Worm (Caenorhabditis elegans): ENCODE results near the gene crn-3.

crn-3 gene

DNA sequence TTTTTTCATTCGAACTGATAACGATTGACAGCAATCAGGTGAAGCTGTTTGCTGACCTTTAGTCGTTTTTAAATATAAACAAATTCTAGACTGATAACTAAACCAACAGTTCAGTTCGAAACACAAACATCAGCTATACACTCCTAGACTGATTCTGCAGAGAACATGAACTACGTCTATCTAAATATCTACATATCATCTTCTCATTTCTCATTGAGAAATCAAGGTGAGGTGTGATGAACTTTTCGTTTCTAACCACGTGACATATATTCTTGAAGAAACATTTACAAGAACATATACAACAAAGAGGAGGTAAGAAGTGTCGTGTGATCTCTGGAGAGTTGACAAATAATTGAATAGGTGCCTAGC lies 30.7 kb upstream of the crn-3 start (continued):
- TF ChIP-seq gei-8 (GFP tag; optimal IDR thresholded peaks at IDR 0.05) = no peak
- TF ChIP-seq lin-29 (GFP tag; IDR thresholded peaks at IDR 0.05) = no peak
- no peak for TF ChIP-seq nhr-76 (tag; optimal IDR thresholded peaks at IDR 0.05)
- TF ChIP-seq daf-19 (GFP tag; conservative IDR thresholded peaks at IDR 0.05) = no peak
- no peak for TF ChIP-seq php-3 (GFP tag; IDR thresholded peaks at IDR 0.05)
- no peak for TF ChIP-seq D1046.2 (GFP tag; IDR thresholded peaks at IDR 0.05)
- no peak for TF ChIP-seq T26A8.4 (GFP tag; IDR thresholded peaks at IDR 0.05)
- no peak for TF ChIP-seq daf-16 (GFP tag; optimal IDR thresholded peaks at IDR 0.05)
- TF ChIP-seq daf-16 (tag; optimal IDR thresholded peaks at IDR 0.05) = peak; percentile 95
- no peak for TF ChIP-seq duxl-1 (tag; optimal IDR thresholded peaks at IDR 0.05; ENCODE audit: poor library complexity)
- no peak for TF ChIP-seq nhr-41 (GFP tag; IDR thresholded peaks at IDR 0.05)
- TF ChIP-seq mxl-2 (GFP tag; conservative IDR thresholded peaks at IDR 0.05) = no peak
- TF ChIP-seq ceh-82 (tag; optimal IDR thresholded peaks at IDR 0.05) = no peak
- TF ChIP-seq ceh-44 (GFP tag; IDR thresholded peaks at IDR 0.05) = no peak
- TF ChIP-seq ceh-62 (tag; optimal IDR thresholded peaks at IDR 0.05) = no peak
- TF ChIP-seq mes-2 (tag; optimal IDR thresholded peaks at IDR 0.05; ENCODE audit: poor library complexity, severe bottlenecking) = no peak
- TF ChIP-seq tra-1 (GFP tag; IDR thresholded peaks at IDR 0.05) = 0 out of 2 replicates have a peak, but pooled peaks have one; percentile 2
- TF ChIP-seq unc-130 (GFP tag; optimal IDR thresholded peaks at IDR 0.05) = no peak
- TF ChIP-seq nhr-11 (tag; optimal IDR thresholded peaks at IDR 0.05) = peak; percentile 29
- no peak for TF ChIP-seq tag-97 (GFP tag; IDR thresholded peaks at IDR 0.05)
- no peak for TF ChIP-seq nhr-42 (GFP tag; IDR thresholded peaks at IDR 0.05)
- TF ChIP-seq fos-1 (tag; optimal IDR thresholded peaks at IDR 0.05) = no peak
- no peak for TF ChIP-seq F26F4.8 (GFP tag; conservative IDR thresholded peaks at IDR 0.05)
- TF ChIP-seq lir-3 (tag; optimal IDR thresholded peaks at IDR 0.05) = no peak
- no peak for TF ChIP-seq aly-2 (tag; optimal IDR thresholded peaks at IDR 0.05)
- no peak for TF ChIP-seq zip-11 (GFP tag; IDR thresholded peaks at IDR 0.05)
- no peak for TF ChIP-seq nhr-111 (GFP tag; optimal IDR thresholded peaks at IDR 0.05)
- TF ChIP-seq Y48G9A.11 (GFP tag; IDR thresholded peaks at IDR 0.05) = no peak
- no peak for TF ChIP-seq pha-4 (GFP tag; IDR thresholded peaks at IDR 0.05)
- no peak for TF ChIP-seq pha-4 (tag; optimal IDR thresholded peaks at IDR 0.05)
- peak in 1 of 2 experiments; percentile 68 for TF ChIP-seq mdl-1 (tag; optimal IDR thresholded peaks at IDR 0.05)
- TF ChIP-seq daf-8 (GFP tag; IDR thresholded peaks at IDR 0.05) = no peak
- TF ChIP-seq hmg-1.1 (GFP tag; IDR thresholded peaks at IDR 0.05) = no peak
- no peak for TF ChIP-seq F44E2.7 (GFP tag; IDR thresholded peaks at IDR 0.05)
- peak; percentile 2 for TF ChIP-seq mxl-3 (GFP tag; optimal IDR thresholded peaks at IDR 0.05)
- no peak for TF ChIP-seq F10B5.3 (tag; optimal IDR thresholded peaks at IDR 0.05)
- peak in 1 of 2 experiments; percentile 70 for TF ChIP-seq unc-62 (GFP tag; optimal IDR thresholded peaks at IDR 0.05 in 1 of 2)
- TF ChIP-seq unc-62 (tag; optimal IDR thresholded peaks at IDR 0.05) = no peak
- TF ChIP-seq dmd-6 (GFP tag; IDR thresholded peaks at IDR 0.05) = no peak; the same call in 1 of the 2 replicates
- TF ChIP-seq lin-15B (tag; optimal IDR thresholded peaks at IDR 0.05) = no peak
- TF ChIP-seq mep-1 (tag; optimal IDR thresholded peaks at IDR 0.05) = peak; percentile 66
- TF ChIP-seq aha-1 (tag) = no peak
- TF ChIP-seq nhr-6 (tag; optimal IDR thresholded peaks at IDR 0.05) = no peak
- no peak for TF ChIP-seq F37D6.2 (tag; optimal IDR thresholded peaks at IDR 0.05)
- TF ChIP-seq madf-5 (GFP tag; IDR thresholded peaks at IDR 0.05) = no peak
- peak; percentile 87 for TF ChIP-seq nhr-28 (tag; optimal IDR thresholded peaks at IDR 0.05)
- TF ChIP-seq saeg-2 (GFP tag; IDR thresholded peaks at IDR 0.05) = no peak
- no peak for TF ChIP-seq dpl-1 (GFP tag; optimal IDR thresholded peaks at IDR 0.05)
- peak; percentile 40 for TF ChIP-seq T20F7.1 (GFP tag; optimal IDR thresholded peaks at IDR 0.05)
- TF ChIP-seq nhr-102 (tag; optimal IDR thresholded peaks at IDR 0.05) = no peak
- no peak for TF ChIP-seq egl-43 (GFP tag; IDR thresholded peaks at IDR 0.05)
- no peak for TF ChIP-seq spr-3 (GFP tag; optimal IDR thresholded peaks at IDR 0.05)
- TF ChIP-seq fkh-10 (GFP tag; optimal IDR thresholded peaks at IDR 0.05) = no peak
- peak; percentile 26 for TF ChIP-seq pqm-1 (tag; optimal IDR thresholded peaks at IDR 0.05)

Data from whole organism, L4 larva.